Fruit fly (Drosophila melanogaster): ENCODE results near the gene CG33181.

The CG33181 gene

DNA sequence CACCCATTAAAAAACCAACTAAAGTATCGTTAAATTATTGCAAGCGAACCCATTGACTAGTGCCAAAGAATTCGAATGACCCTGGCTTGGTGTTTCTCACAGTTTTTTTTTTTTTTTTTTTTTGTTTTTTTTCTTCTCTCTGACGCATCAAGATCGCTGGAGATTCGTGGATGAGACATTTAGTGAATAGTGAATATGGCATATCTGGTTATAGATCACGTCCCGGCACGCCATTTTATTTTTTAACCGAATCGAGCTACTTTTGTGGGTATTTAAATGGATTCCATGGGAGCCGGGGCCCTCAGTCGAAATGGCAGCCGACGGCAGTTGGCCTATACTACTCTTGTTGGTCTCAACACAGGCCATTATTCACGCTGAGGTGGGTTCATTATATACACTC lies 12.3 kb upstream of the CG33181 start, which contains the start of gene Cp7Fc:
TSS of gene Cp7Fc (plus strand) at position 301 of the 400 bp plus-strand sequence.
- TF ChIP-seq Sox14 (GFP tag; optimal IDR thresholded peaks at IDR 0.05): no peak
- TF ChIP-seq Ets21C (GFP tag; optimal IDR thresholded peaks at IDR 0.05): no peak
- no peak for TF ChIP-seq CG8319 (GFP tag; optimal IDR thresholded peaks at IDR 0.05)
- TF ChIP-seq fkh (GFP tag; optimal IDR thresholded peaks at IDR 0.05): no peak
- TF ChIP-seq Lpt (GFP tag; optimal IDR thresholded peaks at IDR 0.05): no peak
- TF ChIP-seq CG6163 (GFP tag; IDR thresholded peaks at IDR 0.05): no peak
- no peak for TF ChIP-seq Sox15 (GFP tag; optimal IDR thresholded peaks at IDR 0.05)
- TF ChIP-seq CG9139 (GFP tag; optimal IDR thresholded peaks at IDR 0.05): no peak
- TF ChIP-seq CG7368 (GFP tag; optimal IDR thresholded peaks at IDR 0.05): no peak
- TF ChIP-seq Hr38 (GFP tag; optimal IDR thresholded peaks at IDR 0.05): no peak
- no peak for TF ChIP-seq CG6276 (GFP tag; optimal IDR thresholded peaks at IDR 0.05)
- no peak for TF ChIP-seq pdm3 (GFP tag; optimal IDR thresholded peaks at IDR 0.05)
- no peak for TF ChIP-seq esn (GFP tag; optimal IDR thresholded peaks at IDR 0.05)
- TF ChIP-seq Sox102F (GFP tag; optimal IDR thresholded peaks at IDR 0.05): no peak
- TF ChIP-seq CG8119 (GFP tag; IDR thresholded peaks at IDR 0.05): no peak
- TF ChIP-seq svp (GFP tag): no peak
- no peak for TF ChIP-seq Ets96B (tag; optimal IDR thresholded peaks at IDR 0.05)
- no peak for TF ChIP-seq Hr4 (GFP tag; optimal IDR thresholded peaks at IDR 0.05)
- TF ChIP-seq eg (GFP tag; IDR thresholded peaks at IDR 0.05): no peak

- TF ChIP-seq vri (GFP tag; optimal IDR thresholded peaks at IDR 0.05) (no peak), CG34406 (GFP tag; optimal IDR thresholded peaks at IDR 0.05) (no peak), CG3919 (GFP tag; optimal IDR thresholded peaks at IDR 0.05) (no peak), CG8632 (GFP tag; optimal IDR thresholded peaks at IDR 0.05) (no peak), CG31627 (GFP tag; optimal IDR thresholded peaks at IDR 0.05) (no peak), acj6 (GFP tag; optimal IDR thresholded peaks at IDR 0.05) (no peak), Eip93F (GFP tag; optimal IDR thresholded peaks at IDR 0.05) (no peak), Sox15 (GFP tag; optimal IDR thresholded peaks at IDR 0.05) (no peak), topi (GFP tag; optimal IDR thresholded peaks at IDR 0.05) (no peak), CG8319 (GFP tag; optimal IDR thresholded peaks at IDR 0.05) (no peak), CG10631 (GFP tag; optimal IDR thresholded peaks at IDR 0.05) (no peak), Smox (GFP tag; optimal IDR thresholded peaks at IDR 0.05) (no peak), CG15336 (GFP tag; IDR thresholded peaks at IDR 0.05) (no peak), Hr4 (GFP tag; optimal IDR thresholded peaks at IDR 0.05) (no peak), CG8119 (GFP tag; IDR thresholded peaks at IDR 0.05) (no peak), Hr38 (GFP tag; optimal IDR thresholded peaks at IDR 0.05) (no peak), Blimp-1 (GFP tag; optimal IDR thresholded peaks at IDR 0.05) (no peak), dsx (GFP tag; optimal IDR thresholded peaks at IDR 0.05; ENCODE audit: poor library complexity, severe bottlenecking) (no peak)
These were observed 10.0 kb upstream of the CG33181 start, which contains the start of gene Cp36 for dm6 chrX:8479031-8479568. Gene Cp36, plus strand, starts transcription at chrX:8479319.

DNA sequence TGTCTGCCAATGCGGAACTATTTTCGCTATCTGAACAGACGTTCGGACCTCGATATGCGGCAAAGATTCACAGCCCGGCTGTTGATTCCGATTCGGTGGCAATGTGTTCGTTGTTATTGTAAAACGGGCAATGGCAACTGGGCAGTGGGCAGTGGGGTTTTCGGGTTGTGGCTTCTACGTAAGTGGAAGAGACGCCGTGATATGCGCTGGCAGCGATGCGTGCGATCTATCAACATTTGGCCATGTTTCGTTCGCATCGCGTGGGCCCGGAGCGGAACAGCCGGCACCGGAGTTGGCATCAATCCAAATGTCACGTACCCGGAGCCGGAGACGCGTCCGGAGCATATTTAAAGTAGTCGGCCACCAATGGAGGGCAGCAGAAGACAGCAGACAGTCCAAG lies 7.7 kb upstream of the CG33181 start, which contains the start of gene Cp38:
TSS of gene Cp38 (plus strand) at position 376 of the 400 bp plus-strand sequence.
- TF ChIP-seq Eip75B (GFP tag; optimal IDR thresholded peaks at IDR 0.05): no peak
- TF ChIP-seq CG6276 (GFP tag; optimal IDR thresholded peaks at IDR 0.05): no peak
- no peak for TF ChIP-seq fd85E (GFP tag; optimal IDR thresholded peaks at IDR 0.05)
- no peak for TF ChIP-seq Gug (GFP tag; IDR thresholded peaks at IDR 0.05)
- no peak for TF ChIP-seq CG3919 (GFP tag; optimal IDR thresholded peaks at IDR 0.05)
- TF ChIP-seq lz (GFP tag; optimal IDR thresholded peaks at IDR 0.05): no peak
- TF ChIP-seq CG10631 (GFP tag; optimal IDR thresholded peaks at IDR 0.05): no peak
- no peak for TF ChIP-seq CG6808 (GFP tag; optimal IDR thresholded peaks at IDR 0.05)
- TF ChIP-seq CG10669 (GFP tag; optimal IDR thresholded peaks at IDR 0.05): no peak
- TF ChIP-seq CG8119 (GFP tag; IDR thresholded peaks at IDR 0.05): no peak
- no peak for TF ChIP-seq acj6 (GFP tag; optimal IDR thresholded peaks at IDR 0.05)
- no peak for TF ChIP-seq CG3032 (tag; optimal IDR thresholded peaks at IDR 0.05)
- no peak for TF ChIP-seq CG6163 (GFP tag; IDR thresholded peaks at IDR 0.05)

Data from whole organism, prepupa.